Fruit fly (Drosophila melanogaster) whole organism, embryonic: Measurements from ENCODE around the gene CG11771.

Experiments used
- Adf1 ChIP-seq: fragments of 200-800 bp; sonication (Bioruptor generic); IDR thresholded peaks from 2 replicates; pipeline ENCODE4 v1.3.6; 2022; ENCODE audit warnings: missing biosample characterization, missing genetic modification characterization
- Bdp1 ChIP-seq: fragments of 200-800 bp; sonication (Bioruptor generic); optimal IDR thresholded peaks from 3 replicates; lab custom pipeline; 2016; ENCODE audit warnings: missing biosample characterization, missing genetic modification characterization
- CG10147 ChIP-seq: fragments of 200-800 bp; sonication (Bioruptor generic); optimal IDR thresholded peaks from 2 replicates; lab custom pipeline; 2019; ENCODE audit warnings: missing biosample characterization, mild to moderate bottlenecking, missing genetic modification characterization, moderate library complexity
- CG10209 ChIP-seq: fragments of 200-800 bp; sonication (Bioruptor generic); optimal IDR thresholded peaks from 3 replicates; lab custom pipeline; 2017; ENCODE audit warnings: missing biosample characterization, mild to moderate bottlenecking, missing genetic modification characterization, missing genetic modification reagents
- CG10267 ChIP-seq: fragments of 200-800 bp; sonication (Bioruptor generic); optimal IDR thresholded peaks from 2 replicates; lab custom pipeline; 2018; ENCODE audit warnings: missing biosample characterization, mild to moderate bottlenecking, missing genetic modification characterization, moderate library complexity
- CG10274 ChIP-seq: fragments of 200-800 bp; sonication (Bioruptor generic); optimal IDR thresholded peaks from 3 replicates; lab custom pipeline; 2017; ENCODE audit warnings: missing biosample characterization, mild to moderate bottlenecking, missing genetic modification characterization
- CG10462 ChIP-seq: fragments of 200-800 bp; sonication (Bioruptor generic); optimal IDR thresholded peaks from 2 replicates; lab custom pipeline; 2016; ENCODE audit warnings: missing biosample characterization, missing genetic modification characterization
- CG10959 ChIP-seq: fragments of 200-800 bp; sonication (Bioruptor generic); IDR thresholded peaks from 2 replicates; pipeline ENCODE4 v1.3.6; 2022; ENCODE audit warnings: missing biosample characterization, missing genetic modification characterization
- CG12219 ChIP-seq: fragments of 200-800 bp; sonication (Bioruptor generic); optimal IDR thresholded peaks from 3 replicates; lab custom pipeline; 2018; ENCODE audit warnings: missing biosample characterization, mild to moderate bottlenecking, missing genetic modification characterization
- CG12659 ChIP-seq: fragments of 200-800 bp; sonication (Bioruptor generic); optimal IDR thresholded peaks from 3 replicates; lab custom pipeline; 2017; ENCODE audit warnings: mild to moderate bottlenecking, missing biosample characterization, missing genetic modification reagents, missing genetic modification characterization
- CG13894 ChIP-seq: fragments of 200-800 bp; sonication (Bioruptor generic); optimal IDR thresholded peaks from 3 replicates; lab custom pipeline; 2018; ENCODE audit warnings: missing biosample characterization, mild to moderate bottlenecking, missing genetic modification characterization, moderate library complexity
- CG17829 ChIP-seq: fragments of 200-800 bp; optimal IDR thresholded peaks from 2 replicates; lab custom pipeline; 2019; ENCODE audit warnings: missing biosample characterization, mild to moderate bottlenecking, missing genetic modification characterization, moderate library complexity
- CG17912 ChIP-seq: fragments of 200-800 bp; sonication (Bioruptor generic); optimal IDR thresholded peaks from 2 replicates; lab custom pipeline; 2018; ENCODE audit warnings: missing biosample characterization, mild to moderate bottlenecking, missing genetic modification characterization
- CG18764 ChIP-seq: fragments of 200-800 bp; sonication (Bioruptor generic); optimal IDR thresholded peaks from 3 replicates; lab custom pipeline; 2016; ENCODE audit warnings: missing biosample characterization, missing genetic modification characterization
- CG2202 ChIP-seq: fragments of 200-800 bp; sonication (Bioruptor generic); optimal IDR thresholded peaks from 2 replicates; lab custom pipeline; 2018; ENCODE audit warnings: missing biosample characterization, mild to moderate bottlenecking, missing genetic modification characterization
- CG3847 ChIP-seq: fragments of 200-800 bp; sonication (Bioruptor generic); IDR thresholded peaks from 2 replicates; pipeline ENCODE4 v1.3.6; 2022; ENCODE audit warnings: missing biosample characterization, missing genetic modification characterization
- CG6683 ChIP-seq: fragments of 200-800 bp; sonication (Bioruptor generic); optimal IDR thresholded peaks from 2 replicates; lab custom pipeline; 2017; ENCODE audit warnings: missing biosample characterization, mild to moderate bottlenecking, missing genetic modification characterization, missing genetic modification reagents
- CG7357 ChIP-seq: fragments of 200-800 bp; sonication (Bioruptor generic); IDR thresholded peaks from 3 replicates; pipeline ENCODE4 v1.3.6; 2022; ENCODE audit warnings: missing biosample characterization, missing genetic modification characterization
- CG7928 ChIP-seq: fragments of 200-800 bp; sonication (Bioruptor generic); optimal IDR thresholded peaks from 2 replicates; lab custom pipeline; 2017; ENCODE audit warnings: missing biosample characterization, mild to moderate bottlenecking, missing genetic modification characterization
- CG8944 ChIP-seq: fragments of 200-800 bp; sonication (Bioruptor generic); optimal IDR thresholded peaks from 3 replicates; lab custom pipeline; 2016; ENCODE audit warnings: missing biosample characterization, missing genetic modification characterization
- Dip2 ChIP-seq: fragments of 200-800 bp; sonication (Bioruptor generic); IDR thresholded peaks from 2 replicates; pipeline ENCODE4 v1.3.6; 2022; ENCODE audit warnings: missing biosample characterization, missing genetic modification characterization
- Doc2 ChIP-seq: fragments of 200-800 bp; sonication (Bioruptor generic); IDR thresholded peaks from 2 replicates; pipeline ENCODE4 v1.3.6; 2022; ENCODE audit warnings: missing biosample characterization, missing genetic modification characterization
- E2f2 ChIP-seq: fragments of 200-800 bp; sonication (Bioruptor generic); IDR thresholded peaks from 2 replicates; pipeline ENCODE4 v1.3.6; 2022; ENCODE audit warnings: missing biosample characterization, missing genetic modification characterization
- GATAe ChIP-seq: fragments of 200-800 bp; sonication (Bioruptor generic); conservative IDR thresholded peaks from 2 replicates; pipeline ENCODE4 v1.3.6; 2022; ENCODE audit warnings: missing biosample characterization, missing genetic modification characterization
- Gug ChIP-seq: fragments of 200-800 bp; sonication (Bioruptor generic); IDR thresholded peaks from 4 replicates; pipeline ENCODE4 v1.3.6; 2022; ENCODE audit warnings: missing biosample characterization, missing genetic modification characterization
- HmgZ ChIP-seq: fragments of 200-800 bp; sonication (Bioruptor generic); optimal IDR thresholded peaks from 2 replicates; lab custom pipeline; 2018; ENCODE audit warnings: missing biosample characterization, mild to moderate bottlenecking, missing genetic modification characterization
- Hmx ChIP-seq: fragments of 200-800 bp; sonication (Bioruptor generic); optimal IDR thresholded peaks from 2 replicates; lab custom pipeline; 2016; ENCODE audit warnings: missing biosample characterization, missing genetic modification characterization
- MESR4 ChIP-seq: fragments of 200-800 bp; sonication (Bioruptor generic); optimal IDR thresholded peaks from 2 replicates; lab custom pipeline; 2018; ENCODE audit warnings: missing biosample characterization, mild to moderate bottlenecking, missing genetic modification characterization, moderate library complexity
- Myb ChIP-seq: fragments of 200-800 bp; sonication (Bioruptor generic); optimal IDR thresholded peaks from 2 replicates; lab custom pipeline; 2016; ENCODE audit warnings: missing biosample characterization, missing genetic modification characterization
- Nf-YB ChIP-seq: fragments of 200-800 bp; sonication (Bioruptor generic); optimal IDR thresholded peaks from 3 replicates; lab custom pipeline; 2019; ENCODE audit warnings: missing biosample characterization, mild to moderate bottlenecking, missing genetic modification characterization, moderate library complexity
- Opbp ChIP-seq: fragments of 200-800 bp; sonication (Bioruptor generic); IDR thresholded peaks from 3 replicates; pipeline ENCODE4 v1.3.6; 2022; ENCODE audit warnings: missing biosample characterization, missing genetic modification characterization; ENCODE audit not compliant: partially characterized antibody
- Pdp1 ChIP-seq, 2 experiments: fragments of 200-800 bp; sonication (Bioruptor generic); optimal IDR thresholded peaks; 3 replicates each; lab custom pipeline; 2016; ENCODE audit warnings: missing biosample characterization in 2 of 2, missing genetic modification characterization in 2 of 2, mild to moderate bottlenecking in 1 of 2, moderate library complexity in 1 of 2
- Rfx ChIP-seq: fragments of 200-800 bp; sonication (Bioruptor generic); IDR thresholded peaks from 2 replicates; pipeline ENCODE4 v1.3.6; 2022; ENCODE audit warnings: missing biosample characterization, missing genetic modification characterization
- bbx ChIP-seq: fragments of 200-800 bp; sonication (Bioruptor generic); IDR thresholded peaks from 2 replicates; pipeline ENCODE4 v1.3.6; 2022; ENCODE audit warnings: missing biosample characterization, missing genetic modification characterization; ENCODE audit not compliant: partially characterized antibody
- cad ChIP-seq: fragments of >200 bp; optimal IDR thresholded peaks from 2 replicates; lab custom pipeline; 2017; ENCODE audit warnings: missing biosample characterization, missing genetic modification characterization
- dm ChIP-seq: fragments of 200-800 bp; sonication (Bioruptor generic); optimal IDR thresholded peaks from 3 replicates; lab custom pipeline; 2016; ENCODE audit warnings: missing biosample characterization, missing genetic modification characterization
- grau ChIP-seq: fragments of 200-800 bp; optimal IDR thresholded peaks from 3 replicates; lab custom pipeline; 2019; ENCODE audit warnings: missing biosample characterization, mild to moderate bottlenecking, missing genetic modification characterization, moderate library complexity
- kah ChIP-seq: fragments of 200-800 bp; sonication (Bioruptor generic); optimal IDR thresholded peaks from 2 replicates; lab custom pipeline; 2018; ENCODE audit warnings: missing biosample characterization, mild to moderate bottlenecking, missing genetic modification characterization
- knrl ChIP-seq: fragments of 200-800 bp; sonication (Bioruptor generic); IDR thresholded peaks from 3 replicates; pipeline ENCODE4 v1.3.6; 2022; ENCODE audit warnings: missing biosample characterization, missing genetic modification characterization; ENCODE audit not compliant: partially characterized antibody
- lmd ChIP-seq: fragments of 200-800 bp; sonication (Bioruptor generic); IDR thresholded peaks from 2 replicates; pipeline ENCODE4 v1.3.6; 2022; ENCODE audit warnings: missing biosample characterization, missing genetic modification characterization
- nerfin-1 ChIP-seq: fragments of 200-800 bp; sonication (Bioruptor generic); optimal IDR thresholded peaks from 3 replicates; lab custom pipeline; 2019; ENCODE audit warnings: missing biosample characterization, mild to moderate bottlenecking, missing genetic modification characterization, moderate library complexity
- org-1 ChIP-seq: fragments of 200-800 bp; sonication (Bioruptor generic); optimal IDR thresholded peaks from 2 replicates; lab custom pipeline; 2017; ENCODE audit warnings: missing biosample characterization, missing genetic modification characterization
- prd ChIP-seq, 3 experiments: fragments of >200 bp in 2 of 3; fragments of 200-800 bp in 1 of 3; sonication (Bioruptor generic) in 1 of 3; optimal IDR thresholded peaks in 2 of 3; IDR thresholded peaks in 1 of 3; 2 replicates in 2 of 3; 3 replicates in 1 of 3; pipeline versions ENCODE4 v1.3.6 to Lab custom; 2017 to 2022; ENCODE audit warnings: missing biosample characterization in 1 of 3, missing genetic modification characterization in 1 of 3
- repo ChIP-seq: fragments of 200-800 bp; sonication (Bioruptor generic); optimal IDR thresholded peaks from 2 replicates; lab custom pipeline; 2016; ENCODE audit warnings: missing biosample characterization, missing genetic modification characterization
- row ChIP-seq: fragments of 200-800 bp; sonication (Bioruptor generic); IDR thresholded peaks from 3 replicates; pipeline ENCODE4 v1.3.6; 2022; ENCODE audit warnings: missing biosample characterization, missing genetic modification characterization
- salm ChIP-seq: fragments of 200-800 bp; sonication (Bioruptor generic); optimal IDR thresholded peaks from 2 replicates; lab custom pipeline; 2018; ENCODE audit warnings: missing biosample characterization, mild to moderate bottlenecking, missing genetic modification characterization
- so ChIP-seq: fragments of 200-800 bp; sonication (Bioruptor generic); IDR thresholded peaks from 3 replicates; pipeline ENCODE4 v1.3.6; 2022; ENCODE audit warnings: missing biosample characterization, missing genetic modification characterization
- sr ChIP-seq: fragments of 200-800 bp; sonication (Bioruptor generic); IDR thresholded peaks from 3 replicates; pipeline ENCODE4 v1.3.6; 2022; ENCODE audit warnings: missing biosample characterization, missing genetic modification characterization
- tna ChIP-seq: fragments of 200-800 bp; sonication (Bioruptor generic); IDR thresholded peaks from 2 replicates; pipeline ENCODE4 v1.3.6; 2022; ENCODE audit warnings: missing biosample characterization, missing genetic modification characterization; ENCODE audit not compliant: partially characterized antibody
- zen2 ChIP-seq: fragments of 200-800 bp; sonication (Bioruptor generic); IDR thresholded peaks from 3 replicates; pipeline ENCODE4 v1.3.6; 2022; ENCODE audit warnings: missing biosample characterization, missing genetic modification characterization; ENCODE audit not compliant: partially characterized antibody

Gene CG11771

DNA sequence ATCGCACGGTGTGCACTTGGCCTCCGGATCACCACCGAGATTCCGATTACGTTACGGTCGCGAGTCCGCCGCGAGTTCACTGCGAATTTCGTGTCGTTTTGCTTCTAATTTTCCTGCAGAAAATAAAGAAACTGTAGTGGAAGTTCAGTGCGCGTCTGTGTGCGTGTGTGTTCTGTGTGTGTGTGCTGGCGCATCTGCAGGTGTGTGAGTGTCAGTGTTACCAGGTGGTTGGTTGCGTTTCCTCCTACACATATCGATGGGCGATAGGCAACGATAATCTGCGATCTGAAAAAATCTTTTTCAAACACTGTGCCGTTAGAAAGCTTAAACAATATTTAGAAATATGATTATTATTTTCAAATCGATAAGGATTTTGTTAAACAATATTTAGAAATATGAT, 6.2 kb downstream of the CG11771 start, which contains the start of gene Osbp (continued):
- TF ChIP-seq MESR4, result peak; percentile 94
- peak; percentile 72 for TF ChIP-seq bbx (GFP tag; lab: Robert Waterston, UW)
- peak; percentile 41; the same call in 2 of the 3 replicates for TF ChIP-seq row (GFP tag; lab: Robert Waterston, UW)
- no peak for TF ChIP-seq CG2202 (tag; lab: Kevin White, UChicago)
- TF ChIP-seq Bdp1 (GFP tag; lab: Kevin White, UChicago), result no peak
- TF ChIP-seq CG6683 (GFP tag; lab: Kevin White, UChicago), result no peak
- TF ChIP-seq salm (tag; lab: Kevin White, UChicago), result no peak
- TF ChIP-seq CG17829 (tag; lab: Kevin White, UChicago), result peak; percentile 36
- TF ChIP-seq CG10147, result no peak
- peak; percentile 72 for TF ChIP-seq CG10267
- TF ChIP-seq Adf1 (GFP tag; lab: Robert Waterston, UW), result no peak
- TF ChIP-seq GATAe (GFP tag; lab: Robert Waterston, UW), result no peak
- TF ChIP-seq Nf-YB (GFP tag; lab: Kevin White, UChicago), result peak; percentile 79
- TF ChIP-seq knrl, result peak; percentile 55
- TF ChIP-seq CG17912, result peak; percentile 0
- TF ChIP-seq CG12659, result peak; percentile 44
- TF ChIP-seq grau (tag; lab: Kevin White, UChicago), result no peak
- peak; percentile 39; the same call in 1 of the 2 replicates for TF ChIP-seq CG3847 (GFP tag; lab: Robert Waterston, UW)
- no peak for TF ChIP-seq sr (GFP tag; lab: Robert Waterston, UW)
- TF ChIP-seq CG18764 (GFP tag; lab: Kevin White, UChicago), result no peak
- peak; percentile 6 for TF ChIP-seq nerfin-1 (tag; lab: Kevin White, UChicago)
- no peak for TF ChIP-seq Gug (GFP tag; lab: Robert Waterston, UW)
- no peak for TF ChIP-seq cad (GFP tag; lab: Kevin White, UChicago)
- TF ChIP-seq CG13894 (tag; lab: Kevin White, UChicago), result no peak
- TF ChIP-seq Opbp, result peak; percentile 73
- no peak for TF ChIP-seq repo (GFP tag; lab: Kevin White, UChicago)
- TF ChIP-seq Dip2 (GFP tag; lab: Robert Waterston, UW), result no peak
- TF ChIP-seq CG7357 (GFP tag; lab: Robert Waterston, UW), result no peak
- TF ChIP-seq HmgZ, result peak; percentile 76
- no peak for TF ChIP-seq CG7928
- no peak for TF ChIP-seq Hmx
- TF ChIP-seq lmd (GFP tag; lab: Robert Waterston, UW), result no peak
- TF ChIP-seq Rfx, result peak; percentile 53
- no peak for TF ChIP-seq CG10959 (GFP tag; lab: Robert Waterston, UW)
- no peak for TF ChIP-seq prd (optimal IDR thresholded peaks at IDR 0.05; lab: Kevin White, UChicago)
- TF ChIP-seq prd (GFP tag; IDR thresholded peaks at IDR 0.05; lab: Robert Waterston, UW), result no peak
- peak; percentile 96 for TF ChIP-seq Myb (GFP tag; lab: Kevin White, UChicago)
- TF ChIP-seq CG10274 (GFP tag; lab: Kevin White, UChicago), result no peak
- no peak for TF ChIP-seq so (GFP tag; lab: Robert Waterston, UW)
- TF ChIP-seq CG10209 (GFP tag; lab: Kevin White, UChicago), result no peak
- TF ChIP-seq CG12219, result no peak
- no peak for TF ChIP-seq org-1
- TF ChIP-seq Pdp1 (GFP tag; optimal IDR thresholded peaks at IDR 0.05; lab: Kevin White, UChicago), result peak in 1 of 2 experiments; percentile 7
- TF ChIP-seq kah (GFP tag; lab: Kevin White, UChicago), result peak; percentile 17
- TF ChIP-seq dm (GFP tag; lab: Kevin White, UChicago), result no peak
- TF ChIP-seq E2f2, result peak; percentile 88
- peak; percentile 36; the same call in 2 of the 3 replicates for TF ChIP-seq zen2 (GFP tag; lab: Robert Waterston, UW)
- no peak for TF ChIP-seq CG8944 (GFP tag; lab: Kevin White, UChicago)
- TF ChIP-seq tna (GFP tag; lab: Robert Waterston, UW), result peak; percentile 63
- no peak for TF ChIP-seq CG10462
- no peak for TF ChIP-seq Doc2 (GFP tag; lab: Robert Waterston, UW)
